Fruit fly (Drosophila melanogaster) whole organism, adult: ENCODE results near the gene Syt1.
A peak's percentile ranks its signal among the peaks of the same experiment; 100 is the strongest.

ENCODE experiments used
- CG7045 ChIP-seq: fragments of 200-800 bp; sonication (Bioruptor generic); optimal IDR thresholded peaks from 2 replicates; lab custom pipeline; 2017; ENCODE audit warnings: missing biosample characterization, mild to moderate bottlenecking, missing genetic modification characterization
- CG7101 ChIP-seq: fragments of 200-800 bp; sonication (Bioruptor generic); optimal IDR thresholded peaks from 2 replicates; lab custom pipeline; 2018; ENCODE audit warnings: missing biosample characterization, mild to moderate bottlenecking, missing genetic modification characterization, moderate library complexity
- Clk ChIP-seq: fragments of 200-800 bp; sonication (Bioruptor generic); optimal IDR thresholded peaks from 2 replicates; lab custom pipeline; 2017; ENCODE audit warnings: missing biosample characterization, missing genetic modification characterization
- Crg-1 ChIP-seq: fragments of 200-800 bp; sonication (Bioruptor generic); optimal IDR thresholded peaks from 2 replicates; lab custom pipeline; 2016; ENCODE audit warnings: missing biosample characterization, missing genetic modification characterization
- Hr96 ChIP-seq: fragments of 200-800 bp; sonication (Bioruptor generic); optimal IDR thresholded peaks from 2 replicates; lab custom pipeline; 2016; ENCODE audit warnings: missing biosample characterization, missing genetic modification characterization
- Mnt ChIP-seq: fragments of 200-800 bp; sonication (Bioruptor generic); optimal IDR thresholded peaks from 2 replicates; lab custom pipeline; 2016; ENCODE audit warnings: missing biosample characterization, mild to moderate bottlenecking, missing genetic modification characterization
- bab1 ChIP-seq: fragments of 200-800 bp; sonication (Bioruptor generic); optimal IDR thresholded peaks from 3 replicates; lab custom pipeline; 2019; ENCODE audit warnings: missing biosample characterization, mild to moderate bottlenecking, missing genetic modification characterization, moderate library complexity
- cnc ChIP-seq, 2 experiments: fragments of >200 bp; optimal IDR thresholded peaks; 2 replicates each; lab custom pipeline; 2017
- kay ChIP-seq: fragments of 200-800 bp; sonication (Bioruptor generic); peaks from one replicate; lab custom pipeline; 2016; ENCODE audit warnings: missing biosample characterization, missing genetic modification characterization, borderline replicate concordance
- ovo ChIP-seq: fragments of 200-800 bp; sonication (Bioruptor generic); optimal IDR thresholded peaks from 2 replicates; lab custom pipeline; 2016; ENCODE audit warnings: missing biosample characterization, missing genetic modification characterization
- toe ChIP-seq: fragments of 200-800 bp; sonication (Bioruptor generic); optimal IDR thresholded peaks from 2 replicates; lab custom pipeline; 2016; ENCODE audit warnings: missing biosample characterization, missing genetic modification characterization

DNA sequence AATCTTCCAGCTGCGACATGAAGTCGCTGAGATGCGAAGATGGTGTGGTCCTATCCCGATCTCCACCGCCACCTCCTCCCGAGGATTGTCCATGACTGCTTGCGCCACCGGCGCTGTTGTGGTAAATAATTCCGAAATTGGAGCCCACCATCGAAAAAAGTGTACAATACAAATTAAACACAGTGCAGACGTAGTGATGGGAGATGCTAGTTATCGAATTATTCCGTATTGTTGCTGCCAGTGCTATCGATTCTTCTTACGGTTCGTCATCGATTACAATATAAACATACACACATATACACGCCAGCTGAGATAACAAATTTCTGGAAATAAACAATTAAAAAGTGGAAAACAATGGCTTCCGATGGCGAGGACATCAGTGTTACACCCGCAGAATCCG, 32.2 kb downstream of the Syt1 start, which contains the start of the genes Taf10b and Taf10:
- no peak for TF ChIP-seq Hr96 (GFP tag; lab: Kevin White, UChicago)
- TF ChIP-seq CG7101 (tag; lab: Kevin White, UChicago), result no peak
- TF ChIP-seq kay (GFP tag; lab: Kevin White, UChicago), result no peak
- TF ChIP-seq Mnt (GFP tag; lab: Kevin White, UChicago), result no peak
- TF ChIP-seq Crg-1 (GFP tag; lab: Kevin White, UChicago), result no peak
- no peak for TF ChIP-seq CG7045 (GFP tag; lab: Kevin White, UChicago)
- peak; percentile 65 for TF ChIP-seq bab1 (GFP tag; lab: Kevin White, UChicago)
- no peak for TF ChIP-seq cnc (optimal IDR thresholded peaks at IDR 0.05; lab: Kevin White, UChicago)
- no peak for TF ChIP-seq toe (GFP tag; lab: Kevin White, UChicago)
- no peak for TF ChIP-seq Clk (GFP tag; lab: Kevin White, UChicago)
- TF ChIP-seq ovo (GFP tag; lab: Kevin White, UChicago), result no peak
